Worm (Caenorhabditis elegans) whole organism, L4 larva: Measurements from ENCODE around the gene ins-2.

Experiments used
- D1046.2 ChIP-seq: fragments of 200-800 bp; sonication (Bioruptor generic); IDR thresholded peaks from 2 replicates; pipeline ENCODE4 v1.3.6; 2022; ENCODE audit warnings: missing genetic modification characterization, missing compliant biosample characterization
- T20F7.1 ChIP-seq: fragments of 200-800 bp; sonication (Bioruptor generic); optimal IDR thresholded peaks from 2 replicates; lab custom pipeline; 2018; ENCODE audit warnings: mild to moderate bottlenecking, missing genetic modification characterization, missing compliant biosample characterization
- Y105C5A.15 ChIP-seq: fragments of 200-800 bp; sonication (Bioruptor generic); IDR thresholded peaks from 2 replicates; pipeline ENCODE4 v1.3.6; 2022; ENCODE audit warnings: missing genetic modification characterization, missing compliant biosample characterization
- ceh-62 ChIP-seq: sonication (generic microtip); optimal IDR thresholded peaks from 2 replicates; lab custom pipeline; 2017; ENCODE audit warnings: missing biosample characterization, missing genetic modification characterization
- daf-16 ChIP-seq, 3 experiments: sonication (generic microtip); optimal IDR thresholded peaks; 2 replicates each; lab custom pipeline; 2016 to 2017; ENCODE audit warnings: missing genetic modification characterization in 3 of 3, missing genetic modification reagents in 3 of 3, mild to moderate bottlenecking in 2 of 3, missing compliant biosample characterization in 2 of 3, missing biosample characterization in 1 of 3, moderate library complexity in 1 of 3
- daf-19 ChIP-seq: fragments of 200-800 bp; sonication (Bioruptor generic); conservative IDR thresholded peaks from 2 replicates; pipeline ENCODE4 v1.3.6; 2022; ENCODE audit warnings: missing genetic modification characterization, missing compliant biosample characterization
- dmd-6 ChIP-seq: fragments of 200-800 bp; sonication (Bioruptor generic); IDR thresholded peaks from 2 replicates; pipeline ENCODE4 v1.3.6; 2022; ENCODE audit warnings: missing genetic modification reagents, missing genetic modification characterization, missing compliant biosample characterization
- dmd-8 ChIP-seq: fragments of 200-800 bp; sonication (Bioruptor generic); IDR thresholded peaks from 2 replicates; pipeline ENCODE4 v1.3.6; 2022; ENCODE audit warnings: missing genetic modification characterization, missing compliant biosample characterization
- dmd-9 ChIP-seq: fragments of 200-800 bp; sonication (Bioruptor generic); IDR thresholded peaks from 2 replicates; pipeline ENCODE4 v1.3.6; 2022; ENCODE audit warnings: missing genetic modification reagents, missing genetic modification characterization, missing compliant biosample characterization
- egl-43 ChIP-seq: fragments of 200-800 bp; sonication (Bioruptor generic); IDR thresholded peaks from 2 replicates; pipeline ENCODE4 v1.3.6; 2022; ENCODE audit warnings: missing genetic modification reagents, missing genetic modification characterization, missing compliant biosample characterization
- gei-8 ChIP-seq: fragments of 200-800 bp; sonication (Bioruptor generic); optimal IDR thresholded peaks from 2 replicates; lab custom pipeline; 2018; ENCODE audit warnings: mild to moderate bottlenecking, missing genetic modification characterization, missing compliant biosample characterization
- hmg-1.1 ChIP-seq: fragments of 200-800 bp; sonication (Bioruptor generic); IDR thresholded peaks from 2 replicates; pipeline ENCODE4 v1.3.6; 2022; ENCODE audit warnings: missing genetic modification reagents, missing genetic modification characterization, missing compliant biosample characterization
- lin-13 ChIP-seq: fragments of 150-350 bp; optimal IDR thresholded peaks from 2 replicates; lab custom pipeline; 2014; ENCODE audit warnings: missing biosample characterization, missing genetic modification reagents, missing genetic modification characterization
- lin-39 ChIP-seq: fragments of 150-350 bp; optimal IDR thresholded peaks from 2 replicates; lab custom pipeline; 2014; ENCODE audit warnings: missing biosample characterization, missing genetic modification reagents, missing genetic modification characterization
- madf-9 ChIP-seq: fragments of 200-800 bp; sonication (Bioruptor generic); conservative IDR thresholded peaks from 2 replicates; pipeline ENCODE4 v1.3.6; 2022; ENCODE audit warnings: missing genetic modification reagents, missing genetic modification characterization, missing compliant biosample characterization
- mep-1 ChIP-seq: fragments of 150-350 bp; sonication (generic microtip); optimal IDR thresholded peaks from 3 replicates; lab custom pipeline; 2014; ENCODE audit warnings: missing biosample characterization, missing genetic modification characterization
- mxl-3 ChIP-seq: fragments of 200-800 bp; sonication (Bioruptor generic); optimal IDR thresholded peaks from 2 replicates; lab custom pipeline; 2018; ENCODE audit warnings: mild to moderate bottlenecking, missing genetic modification characterization, missing compliant biosample characterization
- nhr-10 ChIP-seq: fragments of 150-350 bp; optimal IDR thresholded peaks from 2 replicates; lab custom pipeline; 2014; ENCODE audit warnings: missing biosample characterization, missing genetic modification characterization
- nhr-28 ChIP-seq: fragments of 150-350 bp; optimal IDR thresholded peaks from 2 replicates; lab custom pipeline; 2014; ENCODE audit warnings: missing biosample characterization, missing genetic modification characterization
- nhr-76 ChIP-seq: fragments of 150-350 bp; optimal IDR thresholded peaks from 2 replicates; lab custom pipeline; 2014; ENCODE audit warnings: missing biosample characterization, missing genetic modification characterization
- nhr-77 ChIP-seq: fragments of 150-350 bp; optimal IDR thresholded peaks from 2 replicates; lab custom pipeline; 2014; ENCODE audit warnings: missing biosample characterization, missing genetic modification characterization
- pha-4 ChIP-seq, 2 experiments: fragments of 150-350 bp in 1 of 2; fragments of 200-800 bp in 1 of 2; sonication (Bioruptor generic) in 1 of 2; IDR thresholded peaks in 1 of 2; optimal IDR thresholded peaks in 1 of 2; 2 replicates each; pipeline versions ENCODE4 v1.3.6 to Lab custom; 2014 to 2022; ENCODE audit warnings: missing genetic modification characterization in 2 of 2, missing genetic modification reagents in 2 of 2, missing biosample characterization in 1 of 2, missing compliant biosample characterization in 1 of 2
- pqm-1 ChIP-seq: sonication (generic microtip); optimal IDR thresholded peaks from 2 replicates; lab custom pipeline; 2017; ENCODE audit warnings: missing biosample characterization, missing genetic modification characterization
- rbr-2 ChIP-seq: sonication (generic microtip); optimal IDR thresholded peaks from 2 replicates; lab custom pipeline; 2016; ENCODE audit warnings: missing genotype, missing genetic modification characterization, missing compliant biosample characterization
- sdz-12 ChIP-seq: fragments of 200-800 bp; sonication (Bioruptor generic); optimal IDR thresholded peaks from 2 replicates; lab custom pipeline; 2018; ENCODE audit warnings: mild to moderate bottlenecking, missing genetic modification characterization, missing compliant biosample characterization
- set-16 ChIP-seq: fragments of 200-800 bp; sonication (Bioruptor generic); IDR thresholded peaks from 2 replicates; pipeline ENCODE4 v1.3.6; 2022; ENCODE audit warnings: missing genetic modification reagents, missing genetic modification characterization, missing compliant biosample characterization
- spr-1 ChIP-seq: sonication (generic microtip); optimal IDR thresholded peaks from 2 replicates; lab custom pipeline; 2016; ENCODE audit warnings: mild to moderate bottlenecking, missing genetic modification characterization, missing compliant biosample characterization
- tag-97 ChIP-seq: fragments of 200-800 bp; sonication (Bioruptor generic); IDR thresholded peaks from 2 replicates; pipeline ENCODE4 v1.3.6; 2022; ENCODE audit warnings: missing genetic modification characterization, missing compliant biosample characterization
- tra-1 ChIP-seq: fragments of 200-800 bp; sonication (Bioruptor generic); IDR thresholded peaks from 2 replicates; pipeline ENCODE4 v1.3.6; 2022; ENCODE audit warnings: missing genetic modification reagents, missing genetic modification characterization, missing compliant biosample characterization
- vab-7 ChIP-seq: fragments of 200-800 bp; sonication (Bioruptor generic); IDR thresholded peaks from 2 replicates; pipeline ENCODE4 v1.3.6; 2022; ENCODE audit warnings: missing genetic modification reagents, missing genetic modification characterization, missing compliant biosample characterization
- zip-11 ChIP-seq: fragments of 200-800 bp; sonication (Bioruptor generic); IDR thresholded peaks from 2 replicates; pipeline ENCODE4 v1.3.6; 2022; ENCODE audit warnings: missing genetic modification characterization, missing compliant biosample characterization
- zip-2 ChIP-seq: fragments of 150-350 bp; optimal IDR thresholded peaks from 2 replicates; lab custom pipeline; 2014; ENCODE audit warnings: missing biosample characterization, missing genetic modification characterization
- ztf-11 ChIP-seq: fragments of 150-350 bp; optimal IDR thresholded peaks from 2 replicates; lab custom pipeline; 2014; ENCODE audit warnings: missing biosample characterization, missing genetic modification characterization

ins-2 gene

ce11 chrII:6016410-6016809 is 28.1 kb downstream of the ins-2 start, which contains the start of gene ZK84.5:
Gene ZK84.5 (minus strand): TSS chrII:6016510.
- TF ChIP-seq lin-13 (GFP tag; lab: Kevin White, UChicago) (no peak), sdz-12 (GFP tag; lab: Kevin White, UChicago) (no peak), nhr-10 (tag; lab: Kevin White, UChicago) (no peak), T20F7.1 (GFP tag; lab: Kevin White, UChicago) (no peak), zip-2 (tag; lab: Kevin White, UChicago) (no peak), ceh-62 (no peak), nhr-28 (no peak), Y105C5A.15 (no peak), ztf-11 (tag; lab: Kevin White, UChicago) (no peak), dmd-6 (GFP tag; lab: Robert Waterston, UW) (no peak), tra-1 (GFP tag; lab: Robert Waterston, UW) (no peak), mep-1 (tag; lab: Kevin White, UChicago) (no peak), lin-39 (no peak), D1046.2 (GFP tag; lab: Robert Waterston, UW) (no peak), dmd-9 (GFP tag; lab: Robert Waterston, UW) (no peak), spr-1 (tag; lab: Kevin White, UChicago) (no peak), tag-97 (GFP tag; lab: Robert Waterston, UW) (no peak), set-16 (GFP tag; lab: Robert Waterston, UW) (no peak)
- TF ChIP-seq, all 104 proteins: peak for 0

- TF ChIP-seq daf-19 (GFP tag; lab: Robert Waterston, UW) (no peak), pqm-1 (tag; lab: Kevin White, UChicago) (no peak), set-16 (GFP tag; lab: Robert Waterston, UW) (no peak), rbr-2 (tag; lab: Kevin White, UChicago) (no peak), dmd-8 (GFP tag; lab: Robert Waterston, UW) (no peak), egl-43 (GFP tag; lab: Robert Waterston, UW) (no peak), nhr-77 (no peak), gei-8 (GFP tag; lab: Kevin White, UChicago) (no peak), lin-13 (GFP tag; lab: Kevin White, UChicago) (no peak), tra-1 (GFP tag; lab: Robert Waterston, UW) (no peak), vab-7 (GFP tag; lab: Robert Waterston, UW) (no peak), madf-9 (GFP tag; lab: Robert Waterston, UW) (no peak), hmg-1.1 (GFP tag; lab: Robert Waterston, UW) (no peak), mxl-3 (GFP tag; lab: Kevin White, UChicago) (no peak), zip-11 (GFP tag; lab: Robert Waterston, UW) (no peak)
These were observed 32.0 kb downstream of the ins-2 start, which contains the start of gene ZK84.1 for ce11 chrII:6020353-6020752. Gene ZK84.1 (plus strand): TSS chrII:6020653.

DNA sequence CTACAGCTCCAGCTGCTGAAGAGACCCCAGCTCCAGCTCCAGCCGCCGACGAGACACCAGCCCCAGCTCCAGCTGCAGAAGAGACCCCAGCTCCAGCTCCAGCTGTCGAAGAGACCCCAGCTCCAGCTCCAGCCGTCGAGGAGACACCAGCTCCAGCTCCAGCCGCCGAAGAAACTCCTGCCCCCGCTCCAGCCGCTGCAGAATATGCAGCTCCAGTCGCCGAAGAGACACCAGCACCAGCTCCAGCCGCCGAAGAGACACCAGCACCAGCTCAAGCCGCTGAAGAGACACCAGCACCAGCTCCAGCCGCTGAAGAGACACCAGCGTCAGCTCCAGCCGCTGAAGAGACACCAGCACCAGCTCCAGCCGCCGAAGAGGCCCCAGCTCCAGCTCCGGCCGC is 34.3 kb downstream of the ins-2 start:
- TF ChIP-seq pha-4 (GFP tag; IDR thresholded peaks at IDR 0.05; lab: Robert Waterston, UW) (peak; percentile 86; the same call in 1 of the 2 replicates), pha-4 (tag; optimal IDR thresholded peaks at IDR 0.05; lab: Kevin White, UChicago) (no peak), gei-8 (GFP tag; lab: Kevin White, UChicago) (no peak), set-16 (GFP tag; lab: Robert Waterston, UW) (peak; percentile 98)

ce11 chrII:6024879-6025278 is 36.6 kb downstream of the ins-2 start, which contains the start of gene R12C12.9:
Gene R12C12.9 (minus strand): TSS chrII:6024979.
- no peak for TF ChIP-seq daf-16 (GFP tag; optimal IDR thresholded peaks at IDR 0.05; lab: Kevin White, UChicago)
- TF ChIP-seq daf-16 (tag; optimal IDR thresholded peaks at IDR 0.05; lab: Kevin White, UChicago): peak; percentile 83
- no peak for TF ChIP-seq daf-19 (GFP tag; lab: Robert Waterston, UW)
- TF ChIP-seq nhr-76 (tag; lab: Kevin White, UChicago): no peak
- TF ChIP-seq pqm-1 (tag; lab: Kevin White, UChicago): peak; percentile 43
- TF ChIP-seq madf-9 (GFP tag; lab: Robert Waterston, UW): no peak
